Worm (Caenorhabditis elegans): ENCODE data around the gene F32G8.3.

DNA sequence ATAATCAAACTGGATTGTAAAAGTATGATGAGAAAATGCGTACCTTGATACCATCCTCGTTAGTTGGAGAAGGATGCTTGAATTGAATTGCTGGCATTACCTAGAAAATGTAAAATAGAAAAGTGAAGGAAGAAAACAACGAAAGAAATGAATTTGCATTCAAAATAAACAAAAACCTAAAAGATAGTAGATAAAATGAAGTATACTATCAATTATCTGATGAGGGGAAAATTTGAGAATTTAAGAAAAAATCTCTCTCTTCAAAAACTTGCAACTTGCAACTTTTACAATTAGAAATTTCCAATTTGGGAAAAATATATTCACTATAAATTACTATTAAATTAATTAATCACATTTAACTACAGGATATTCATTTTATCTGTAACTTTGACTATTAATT is 39.7 kb upstream of the F32G8.3 start, which contains the start of gene T21C9.11:
- TF ChIP-seq him-1 (tag; optimal IDR thresholded peaks at IDR 0.05) (no peak), W03F9.2 (tag; optimal IDR thresholded peaks at IDR 0.05) (no peak), dao-5 (tag; optimal IDR thresholded peaks at IDR 0.05) (no peak)

Measured in whole organism, L4/young adult.